Worm (Caenorhabditis elegans) whole organism, L2 larva: ENCODE results near the gene pes-10.

Experiments
- C34F6.9 ChIP-seq: fragments of 150-350 bp; optimal IDR thresholded peaks from 2 replicates; lab custom pipeline; 2014; ENCODE audit warnings: missing biosample characterization, missing genetic modification characterization
- R02D3.7 ChIP-seq: fragments of 150-350 bp; optimal IDR thresholded peaks from 2 replicates; lab custom pipeline; 2014; ENCODE audit warnings: missing biosample characterization, missing genetic modification characterization
- aly-2 ChIP-seq: fragments of 150-350 bp; optimal IDR thresholded peaks from 2 replicates; lab custom pipeline; 2014; ENCODE audit warnings: missing biosample characterization, missing genetic modification characterization
- crh-2 ChIP-seq: sonication (generic microtip); optimal IDR thresholded peaks from 2 replicates; lab custom pipeline; 2017; ENCODE audit warnings: missing biosample characterization, missing genetic modification characterization
- dmd-4 ChIP-seq: sonication (generic microtip); optimal IDR thresholded peaks from 2 replicates; lab custom pipeline; 2017; ENCODE audit warnings: missing biosample characterization, missing genetic modification characterization
- fos-1 ChIP-seq: fragments of 150-350 bp; optimal IDR thresholded peaks from 2 replicates; lab custom pipeline; 2014; ENCODE audit warnings: missing biosample characterization, missing genetic modification characterization
- lin-11 ChIP-seq: fragments of 150-350 bp; sonication (generic microtip); optimal IDR thresholded peaks from 2 replicates; lab custom pipeline; 2014; ENCODE audit warnings: missing biosample characterization, missing genetic modification characterization, inconsistent platforms, mixed read lengths
- lin-13 ChIP-seq: fragments of 150-350 bp; optimal IDR thresholded peaks from 2 replicates; lab custom pipeline; 2014; ENCODE audit warnings: missing biosample characterization, missing genetic modification reagents, missing genetic modification characterization
- lsy-2 ChIP-seq, 2 experiments: fragments of 150-350 bp in 1 of 2; sonication (generic microtip) in 1 of 2; optimal IDR thresholded peaks; 2 replicates each; lab custom pipeline; 2014 to 2017; ENCODE audit warnings: missing biosample characterization in 2 of 2, missing genetic modification characterization in 2 of 2
- mdl-1 ChIP-seq, 2 experiments: fragments of 150-350 bp in 1 of 2; sonication (generic microtip) in 1 of 2; optimal IDR thresholded peaks; 2 replicates each; lab custom pipeline; 2017; ENCODE audit warnings: missing biosample characterization in 2 of 2, missing genetic modification characterization in 2 of 2
- nhr-10 ChIP-seq: sonication (generic microtip); optimal IDR thresholded peaks from 2 replicates; lab custom pipeline; 2017; ENCODE audit warnings: missing biosample characterization, missing genetic modification characterization
- nhr-11 ChIP-seq: fragments of 150-350 bp; optimal IDR thresholded peaks from 2 replicates; lab custom pipeline; 2014; ENCODE audit warnings: missing biosample characterization, missing genetic modification characterization
- nhr-12 ChIP-seq: fragments of 150-350 bp; optimal IDR thresholded peaks from 2 replicates; lab custom pipeline; 2014; ENCODE audit warnings: missing biosample characterization, missing genetic modification characterization
- nhr-129 ChIP-seq: fragments of 150-350 bp; optimal IDR thresholded peaks from 2 replicates; lab custom pipeline; 2014; ENCODE audit warnings: missing biosample characterization, missing genetic modification characterization
- nhr-21 ChIP-seq: fragments of 150-350 bp; optimal IDR thresholded peaks from 2 replicates; lab custom pipeline; 2014; ENCODE audit warnings: missing biosample characterization, missing genetic modification characterization
- nhr-23 ChIP-seq: fragments of 150-350 bp; optimal IDR thresholded peaks from 2 replicates; lab custom pipeline; 2014; ENCODE audit warnings: missing biosample characterization, missing genetic modification reagents, missing genetic modification characterization
- nhr-25 ChIP-seq: fragments of 150-350 bp; sonication (generic microtip); optimal IDR thresholded peaks from 3 replicates; lab custom pipeline; 2014; ENCODE audit warnings: missing biosample characterization, missing genetic modification characterization
- nhr-6 ChIP-seq: fragments of 150-350 bp; optimal IDR thresholded peaks from 2 replicates; lab custom pipeline; 2014; ENCODE audit warnings: missing biosample characterization, missing genetic modification characterization
- peb-1 ChIP-seq: fragments of 150-350 bp; optimal IDR thresholded peaks from 2 replicates; lab custom pipeline; 2014; ENCODE audit warnings: missing biosample characterization, missing genetic modification characterization
- skn-1 ChIP-seq: sonication (generic microtip); optimal IDR thresholded peaks from 2 replicates; lab custom pipeline; 2017; ENCODE audit warnings: missing biosample characterization, missing genetic modification characterization
- sma-3 ChIP-seq: sonication (generic microtip); optimal IDR thresholded peaks from 2 replicates; lab custom pipeline; 2016; ENCODE audit warnings: missing genetic modification reagents, missing genetic modification characterization, missing compliant biosample characterization
- snpc-4 ChIP-seq: fragments of 150-350 bp; optimal IDR thresholded peaks from 2 replicates; lab custom pipeline; 2014; ENCODE audit warnings: missing biosample characterization, missing genetic modification characterization
- unc-39 ChIP-seq: fragments of 150-350 bp; optimal IDR thresholded peaks from 2 replicates; lab custom pipeline; 2014; ENCODE audit warnings: missing biosample characterization, missing genetic modification characterization
- unc-55 ChIP-seq: fragments of 150-350 bp; sonication (generic microtip); optimal IDR thresholded peaks from 3 replicates; lab custom pipeline; 2014; ENCODE audit warnings: missing biosample characterization, missing genetic modification reagents, missing genetic modification characterization
- zag-1 ChIP-seq: fragments of 150-350 bp; optimal IDR thresholded peaks from 2 replicates; lab custom pipeline; 2014; ENCODE audit warnings: missing biosample characterization, missing genetic modification characterization
- ztf-1 ChIP-seq: fragments of 200-800 bp; sonication (Bioruptor generic); conservative IDR thresholded peaks from 2 replicates; pipeline ENCODE4 v1.3.6; 2022; ENCODE audit warnings: missing genetic modification characterization, missing compliant biosample characterization
- ztf-11 ChIP-seq: sonication (generic microtip); optimal IDR thresholded peaks from 2 replicates; lab custom pipeline; 2017; ENCODE audit warnings: missing biosample characterization, missing genetic modification characterization

Gene pes-10

DNA sequence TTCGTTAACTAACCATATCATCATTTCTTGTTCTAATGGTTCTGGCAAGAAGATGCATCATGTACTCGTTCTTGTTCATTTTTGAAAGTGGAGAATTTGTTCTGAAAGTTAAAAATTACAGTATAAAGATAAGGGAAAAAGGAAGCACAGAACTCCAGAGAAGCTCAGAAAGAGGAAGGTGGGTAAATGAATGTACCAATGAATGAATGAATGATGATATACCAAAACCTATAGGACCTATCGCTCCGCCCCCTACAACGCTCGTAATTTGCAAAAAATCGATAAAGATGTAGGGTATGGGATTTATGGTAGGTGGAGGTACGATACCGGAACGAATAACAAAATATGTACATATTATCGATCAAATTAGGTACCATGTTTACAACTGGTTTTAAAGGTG, at the start of gene pes-10:
TSS of gene pes-10 (minus strand) at position 101 of the 400 bp plus-strand sequence.
- no peak for TF ChIP-seq R02D3.7

ce11 chrII:12897361-12897760, 49.7 kb upstream of the pes-10 start:
- TF ChIP-seq nhr-6 (tag; lab: Kevin White, UChicago) = no peak

DNA sequence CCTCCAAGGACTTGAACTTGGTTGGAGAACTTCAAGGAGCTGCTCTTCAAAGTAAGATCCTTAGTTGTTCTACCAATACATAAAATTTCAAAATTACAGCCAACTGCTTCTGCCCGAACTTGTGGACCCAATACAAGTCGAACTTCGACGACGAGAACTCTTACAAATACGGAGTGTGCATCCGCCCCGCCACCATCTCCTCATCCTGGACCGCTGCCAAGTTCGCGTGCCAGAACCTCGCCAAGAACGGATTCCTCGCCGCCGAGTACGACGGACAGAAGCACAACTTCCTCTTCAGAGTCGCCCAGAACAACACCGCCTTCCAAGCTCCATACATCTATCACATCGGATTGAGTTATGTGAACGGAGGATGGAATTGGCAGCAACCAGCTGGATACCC, 49.0 kb upstream of the pes-10 start:
- TF ChIP-seq lsy-2 (tag; optimal IDR thresholded peaks at IDR 0.05; lab: Kevin White, UChicago) (no peak), peb-1 (tag; lab: Kevin White, UChicago) (no peak), dmd-4 (no peak), C34F6.9 (tag; lab: Kevin White, UChicago) (no peak), nhr-129 (tag; lab: Kevin White, UChicago) (no peak), sma-3 (GFP tag; lab: Kevin White, UChicago) (no peak), unc-55 (GFP tag; lab: Kevin White, UChicago) (no peak), nhr-21 (tag; lab: Kevin White, UChicago) (no peak), nhr-23 (tag; lab: Kevin White, UChicago) (no peak), unc-39 (tag; lab: Kevin White, UChicago) (no peak), ztf-11 (no peak), nhr-25 (tag; lab: Kevin White, UChicago) (no peak), crh-2 (tag; lab: Kevin White, UChicago) (no peak), mdl-1 (tag; optimal IDR thresholded peaks at IDR 0.05; lab: Kevin White, UChicago) (no peak)

DNA sequence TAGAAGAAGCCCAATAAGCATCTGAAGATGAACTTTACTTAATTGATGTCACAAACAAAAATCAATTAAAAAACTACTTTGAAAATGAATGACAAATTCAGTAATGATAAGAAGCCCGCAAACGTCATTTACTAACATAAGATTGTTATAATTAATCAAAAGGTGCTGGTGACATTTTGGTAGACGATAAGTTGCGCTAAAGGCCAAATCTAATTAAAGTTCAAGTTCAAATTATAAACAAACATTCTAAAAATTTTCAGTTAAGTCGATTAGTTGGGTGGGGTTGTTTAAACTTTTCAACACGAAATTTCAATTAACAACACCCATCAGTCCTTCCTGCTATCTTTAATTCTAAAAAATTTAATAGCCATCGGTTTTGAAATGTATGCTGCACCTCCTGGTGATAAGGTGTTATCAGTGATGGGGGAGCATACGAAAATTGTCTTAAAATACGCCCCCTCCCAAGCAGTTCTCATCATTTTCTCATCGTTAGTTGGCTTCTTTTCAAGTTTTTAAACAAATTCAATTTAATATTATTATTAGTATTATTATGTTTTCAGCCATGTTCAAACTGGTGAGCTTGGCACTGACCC, 47.5 kb upstream of the pes-10 start, which contains the start of the genes clec-62 and clec-63:
TSS of gene clec-62 (minus strand) at position 51 of the 593 bp plus-strand sequence.
TSS of gene clec-63 (plus strand) at position 561 of the 593 bp plus-strand sequence.
- TF ChIP-seq skn-1 = peak; percentile 29
- peak; percentile 93 for TF ChIP-seq fos-1 (tag; lab: Kevin White, UChicago)
- TF ChIP-seq mdl-1 (tag; optimal IDR thresholded peaks at IDR 0.05; lab: Kevin White, UChicago) = no peak
- peak; percentile 30 for TF ChIP-seq crh-2 (tag; lab: Kevin White, UChicago)

- TF ChIP-seq fos-1 (tag; lab: Kevin White, UChicago) (peak; percentile 77), ztf-11 (no peak)
These were observed 44.8 kb upstream of the pes-10 start for ce11 chrII:12892407-12892806.

- TF ChIP-seq ztf-1 (GFP tag; lab: Robert Waterston, UW) (no peak), lin-11 (tag; lab: Kevin White, UChicago) (no peak)
These were observed 40.8 kb upstream of the pes-10 start, which contains the start of gene F35C5.3 for ce11 chrII:12888471-12888870. Gene F35C5.3 (plus strand): TSS chrII:12888771.

DNA sequence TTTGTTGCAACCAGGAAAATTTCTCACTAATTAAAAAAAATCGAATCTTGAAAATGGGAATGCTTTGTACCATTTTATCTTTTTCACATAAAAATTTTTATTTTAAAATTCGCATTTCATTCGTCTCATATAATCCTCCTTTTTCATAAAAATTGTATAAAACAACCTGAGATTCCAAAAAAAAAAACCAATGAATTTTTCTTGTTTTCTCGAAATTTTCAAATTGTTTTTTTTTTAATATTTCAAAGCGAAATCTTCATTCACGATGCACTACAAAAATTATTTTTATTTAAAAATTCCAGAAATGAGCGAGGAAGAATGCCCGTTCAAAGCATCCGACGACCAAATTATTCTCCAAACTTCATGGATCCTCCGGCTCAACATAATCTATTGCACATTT, 37.3 kb upstream of the pes-10 start, which contains the start of gene sra-14:
TSS of gene sra-14 (plus strand) at position 301 of the 400 bp plus-strand sequence.
- TF ChIP-seq nhr-23 (tag; lab: Kevin White, UChicago) (no peak), nhr-11 (tag; lab: Kevin White, UChicago) (no peak)

DNA sequence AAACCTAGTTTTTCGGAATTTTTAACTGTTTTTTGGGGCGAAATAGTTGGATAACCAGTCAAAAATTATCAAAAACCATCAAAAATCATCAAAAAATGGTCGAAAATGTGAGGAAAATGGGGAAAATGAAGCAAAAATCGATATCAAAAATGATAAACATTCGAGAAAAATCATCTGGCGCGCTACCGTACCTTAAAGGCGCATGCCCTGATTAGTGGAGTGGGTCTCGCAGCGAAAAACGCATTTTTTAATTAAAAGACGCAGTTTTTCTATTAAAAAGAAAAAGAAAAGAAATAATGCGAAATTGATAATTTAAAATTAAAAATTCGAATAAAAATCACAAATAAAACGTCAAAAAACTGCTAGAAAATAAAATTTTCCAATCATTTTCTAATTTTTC, 32.8 kb upstream of the pes-10 start, which contains the start of gene F35C5.1:
TSS of gene F35C5.1 (plus strand) at position 399 of the 400 bp plus-strand sequence.
- no peak for TF ChIP-seq zag-1 (tag; lab: Kevin White, UChicago)
- TF ChIP-seq R02D3.7 = no peak
- no peak for TF ChIP-seq lin-13 (GFP tag; lab: Kevin White, UChicago)
- no peak for TF ChIP-seq ztf-11
- TF ChIP-seq nhr-10 (tag; lab: Kevin White, UChicago) = no peak
- no peak for TF ChIP-seq snpc-4
- TF ChIP-seq nhr-12 = no peak
- TF ChIP-seq peb-1 (tag; lab: Kevin White, UChicago) = no peak
- no peak for TF ChIP-seq nhr-129 (tag; lab: Kevin White, UChicago)
- no peak for TF ChIP-seq nhr-23 (tag; lab: Kevin White, UChicago)
- no peak for TF ChIP-seq ztf-1 (GFP tag; lab: Robert Waterston, UW)
- TF ChIP-seq aly-2 (tag; lab: Kevin White, UChicago) = no peak
- TF ChIP-seq, all 48 proteins: peak for 0
